Worm (Caenorhabditis elegans) whole organism, L2 larva: Measurements from ENCODE around the gene F02E8.4.

Experiments
- F13H6.1 ChIP-seq: sonication (generic microtip); optimal IDR thresholded peaks from 2 replicates; lab custom pipeline; 2016; ENCODE audit warnings: missing genetic modification characterization, missing compliant biosample characterization
- R02D3.7 ChIP-seq: fragments of 150-350 bp; optimal IDR thresholded peaks from 2 replicates; lab custom pipeline; 2014; ENCODE audit warnings: missing biosample characterization, missing genetic modification characterization
- Y55F3AM.14 ChIP-seq: fragments of 200-800 bp; sonication (Bioruptor generic); optimal IDR thresholded peaks from 2 replicates; lab custom pipeline; 2018; ENCODE audit warnings: mild to moderate bottlenecking, missing genetic modification characterization, missing compliant biosample characterization
- ZK546.5 ChIP-seq: sonication (generic microtip); optimal IDR thresholded peaks from 2 replicates; lab custom pipeline; 2017; ENCODE audit warnings: missing biosample characterization, missing genetic modification characterization
- aly-2 ChIP-seq: fragments of 150-350 bp; optimal IDR thresholded peaks from 2 replicates; lab custom pipeline; 2014; ENCODE audit warnings: missing biosample characterization, missing genetic modification characterization
- ama-1 ChIP-seq: fragments of 150-350 bp; optimal IDR thresholded peaks from 2 replicates; lab custom pipeline; 2018; ENCODE audit warnings: inconsistent platforms
- blmp-1 ChIP-seq: sonication (generic microtip); optimal IDR thresholded peaks from 2 replicates; lab custom pipeline; 2017; ENCODE audit warnings: missing genetic modification characterization, mild to moderate bottlenecking, missing compliant biosample characterization, antibody characterized with exemption, moderate library complexity; ENCODE audit not compliant: insufficient read depth
- ceh-16 ChIP-seq: fragments of 150-350 bp; optimal IDR thresholded peaks from 2 replicates; lab custom pipeline; 2014; ENCODE audit warnings: missing biosample characterization, missing genetic modification characterization
- dmd-4 ChIP-seq: sonication (generic microtip); optimal IDR thresholded peaks from 2 replicates; lab custom pipeline; 2017; ENCODE audit warnings: missing biosample characterization, missing genetic modification characterization
- egl-27 ChIP-seq: sonication (generic microtip); optimal IDR thresholded peaks from 3 replicates; lab custom pipeline; 2017; ENCODE audit warnings: missing biosample characterization, missing genetic modification reagents, missing genetic modification characterization
- elt-1 ChIP-seq: fragments of 150-350 bp; optimal IDR thresholded peaks from 2 replicates; lab custom pipeline; 2014; ENCODE audit warnings: missing biosample characterization, missing genetic modification characterization
- elt-3 ChIP-seq: sonication (generic microtip); optimal IDR thresholded peaks from 2 replicates; lab custom pipeline; 2017; ENCODE audit warnings: missing biosample characterization, missing genetic modification characterization
- fos-1 ChIP-seq: fragments of 150-350 bp; optimal IDR thresholded peaks from 2 replicates; lab custom pipeline; 2014; ENCODE audit warnings: missing biosample characterization, missing genetic modification characterization
- gmeb-1 ChIP-seq: fragments of 150-350 bp; optimal IDR thresholded peaks from 2 replicates; lab custom pipeline; 2014; ENCODE audit warnings: missing biosample characterization, missing genetic modification characterization
- lin-13 ChIP-seq: fragments of 150-350 bp; optimal IDR thresholded peaks from 2 replicates; lab custom pipeline; 2014; ENCODE audit warnings: missing biosample characterization, missing genetic modification reagents, missing genetic modification characterization
- lin-39 ChIP-seq: fragments of 150-350 bp; optimal IDR thresholded peaks from 2 replicates; lab custom pipeline; 2014; ENCODE audit warnings: missing biosample characterization, missing genetic modification reagents, missing genetic modification characterization
- lsy-2 ChIP-seq, 2 experiments: fragments of 150-350 bp in 1 of 2; sonication (generic microtip) in 1 of 2; optimal IDR thresholded peaks; 2 replicates each; lab custom pipeline; 2014 to 2017; ENCODE audit warnings: missing biosample characterization in 2 of 2, missing genetic modification characterization in 2 of 2
- mab-5 ChIP-seq: fragments of 150-350 bp; optimal IDR thresholded peaks from 2 replicates; lab custom pipeline; 2014; ENCODE audit warnings: missing biosample characterization, missing genetic modification characterization
- mdl-1 ChIP-seq, 2 experiments: fragments of 150-350 bp in 1 of 2; sonication (generic microtip) in 1 of 2; optimal IDR thresholded peaks; 2 replicates each; lab custom pipeline; 2017; ENCODE audit warnings: missing biosample characterization in 2 of 2, missing genetic modification characterization in 2 of 2
- nhr-10 ChIP-seq: sonication (generic microtip); optimal IDR thresholded peaks from 2 replicates; lab custom pipeline; 2017; ENCODE audit warnings: missing biosample characterization, missing genetic modification characterization
- nhr-11 ChIP-seq: fragments of 150-350 bp; optimal IDR thresholded peaks from 2 replicates; lab custom pipeline; 2014; ENCODE audit warnings: missing biosample characterization, missing genetic modification characterization
- nhr-12 ChIP-seq: fragments of 150-350 bp; optimal IDR thresholded peaks from 2 replicates; lab custom pipeline; 2014; ENCODE audit warnings: missing biosample characterization, missing genetic modification characterization
- nhr-129 ChIP-seq: fragments of 150-350 bp; optimal IDR thresholded peaks from 2 replicates; lab custom pipeline; 2014; ENCODE audit warnings: missing biosample characterization, missing genetic modification characterization
- nhr-21 ChIP-seq: fragments of 150-350 bp; optimal IDR thresholded peaks from 2 replicates; lab custom pipeline; 2014; ENCODE audit warnings: missing biosample characterization, missing genetic modification characterization
- nhr-23 ChIP-seq: fragments of 150-350 bp; optimal IDR thresholded peaks from 2 replicates; lab custom pipeline; 2014; ENCODE audit warnings: missing biosample characterization, missing genetic modification reagents, missing genetic modification characterization
- nhr-237 ChIP-seq: fragments of 150-350 bp; optimal IDR thresholded peaks from 2 replicates; lab custom pipeline; 2014; ENCODE audit warnings: missing biosample characterization, missing genetic modification characterization
- nhr-25 ChIP-seq: fragments of 150-350 bp; sonication (generic microtip); optimal IDR thresholded peaks from 3 replicates; lab custom pipeline; 2014; ENCODE audit warnings: missing biosample characterization, missing genetic modification characterization
- peb-1 ChIP-seq: fragments of 150-350 bp; optimal IDR thresholded peaks from 2 replicates; lab custom pipeline; 2014; ENCODE audit warnings: missing biosample characterization, missing genetic modification characterization
- sem-4 ChIP-seq: fragments of 150-350 bp; optimal IDR thresholded peaks from 2 replicates; lab custom pipeline; 2014; ENCODE audit warnings: missing biosample characterization, missing genetic modification reagents, missing genetic modification characterization
- skn-1 ChIP-seq: sonication (generic microtip); optimal IDR thresholded peaks from 2 replicates; lab custom pipeline; 2017; ENCODE audit warnings: missing biosample characterization, missing genetic modification characterization
- sma-9 ChIP-seq, 2 experiments: fragments of 150-350 bp in 1 of 2; sonication (generic microtip) in 1 of 2; optimal IDR thresholded peaks; 2 replicates each; lab custom pipeline; 2014 to 2016; ENCODE audit warnings: missing genetic modification characterization in 2 of 2, mild to moderate bottlenecking in 1 of 2, missing biosample characterization in 1 of 2, missing compliant biosample characterization in 1 of 2, missing genetic modification reagents in 1 of 2, moderate library complexity in 1 of 2
- snpc-4 ChIP-seq: fragments of 150-350 bp; optimal IDR thresholded peaks from 2 replicates; lab custom pipeline; 2014; ENCODE audit warnings: missing biosample characterization, missing genetic modification characterization
- unc-39 ChIP-seq: fragments of 150-350 bp; optimal IDR thresholded peaks from 2 replicates; lab custom pipeline; 2014; ENCODE audit warnings: missing biosample characterization, missing genetic modification characterization
- unc-55 ChIP-seq: fragments of 150-350 bp; sonication (generic microtip); optimal IDR thresholded peaks from 3 replicates; lab custom pipeline; 2014; ENCODE audit warnings: missing biosample characterization, missing genetic modification reagents, missing genetic modification characterization
- zag-1 ChIP-seq: fragments of 150-350 bp; optimal IDR thresholded peaks from 2 replicates; lab custom pipeline; 2014; ENCODE audit warnings: missing biosample characterization, missing genetic modification characterization
- ztf-1 ChIP-seq: fragments of 200-800 bp; sonication (Bioruptor generic); conservative IDR thresholded peaks from 2 replicates; pipeline ENCODE4 v1.3.6; 2022; ENCODE audit warnings: missing genetic modification characterization, missing compliant biosample characterization
- ztf-11 ChIP-seq: sonication (generic microtip); optimal IDR thresholded peaks from 2 replicates; lab custom pipeline; 2017; ENCODE audit warnings: missing biosample characterization, missing genetic modification characterization

Gene F02E8.4

ce11 chrX:4453820-4454219 is at the start of gene F02E8.4:
F02E8.4 (plus strand) TSS chrX:4454120.
- TF ChIP-seq R02D3.7 (tag; lab: Kevin White, UChicago): no peak
- TF ChIP-seq lin-13: no peak
- no peak for TF ChIP-seq sem-4

- TF ChIP-seq mab-5 (tag; lab: Kevin White, UChicago) (peak; percentile 44), sma-9 (GFP tag; optimal IDR thresholded peaks at IDR 0.05; lab: Kevin White, UChicago) (peak; percentile 19), sma-9 (tag; optimal IDR thresholded peaks at IDR 0.05; lab: Kevin White, UChicago) (no peak), ztf-11 (no peak), unc-55 (peak; percentile 9), mdl-1 (tag; optimal IDR thresholded peaks at IDR 0.05; lab: Kevin White, UChicago) (peak in 1 of 2 experiments; percentile 24), gmeb-1 (no peak), zag-1 (tag; lab: Kevin White, UChicago) (peak; percentile 8)
Observed at ce11 chrX:4404717-4405116, 49.2 kb upstream of the F02E8.4 start.

ce11 chrX:4408466-4408865 is 45.5 kb upstream of the F02E8.4 start:
- TF ChIP-seq unc-39 (tag; lab: Kevin White, UChicago) (no peak), ceh-16 (no peak), nhr-11 (tag; lab: Kevin White, UChicago) (no peak), zag-1 (tag; lab: Kevin White, UChicago) (peak; percentile 22), gmeb-1 (no peak), lsy-2 (tag; optimal IDR thresholded peaks at IDR 0.05; lab: Kevin White, UChicago) (no peak), unc-55 (peak; percentile 52), mab-5 (tag; lab: Kevin White, UChicago) (peak; percentile 76), Y55F3AM.14 (no peak)
- TF ChIP-seq, all 48 proteins: peak for 3

ce11 chrX:4409591-4410279 is 44.2 kb upstream of the F02E8.4 start:
- TF ChIP-seq nhr-237 (tag; lab: Kevin White, UChicago) (no peak), lin-13 (no peak), ZK546.5 (tag; lab: Kevin White, UChicago) (no peak), nhr-10 (no peak), nhr-23 (tag; lab: Kevin White, UChicago) (no peak), elt-3 (tag; lab: Kevin White, UChicago) (no peak), ztf-11 (no peak), ztf-1 (GFP tag; lab: Robert Waterston, UW) (no peak), nhr-25 (tag; lab: Kevin White, UChicago) (no peak), nhr-129 (tag; lab: Kevin White, UChicago) (no peak), nhr-11 (tag; lab: Kevin White, UChicago) (no peak), unc-39 (tag; lab: Kevin White, UChicago) (no peak), lin-39 (tag; lab: Kevin White, UChicago) (no peak), aly-2 (tag; lab: Kevin White, UChicago) (no peak), F13H6.1 (tag; lab: Kevin White, UChicago) (no peak), nhr-21 (tag; lab: Kevin White, UChicago) (no peak), elt-1 (no peak), egl-27 (tag; lab: Kevin White, UChicago) (no peak), zag-1 (tag; lab: Kevin White, UChicago) (no peak)
- TF ChIP-seq, all 48 proteins: peak for 0

- no peak for TF ChIP-seq elt-1
- TF ChIP-seq F13H6.1 (tag; lab: Kevin White, UChicago): no peak
- TF ChIP-seq nhr-129 (tag; lab: Kevin White, UChicago): no peak
- no peak for TF ChIP-seq nhr-12
- no peak for TF ChIP-seq lsy-2 (tag; optimal IDR thresholded peaks at IDR 0.05; lab: Kevin White, UChicago)
- TF ChIP-seq egl-27 (tag; lab: Kevin White, UChicago): no peak
- no peak for TF ChIP-seq nhr-25 (tag; lab: Kevin White, UChicago)
- TF ChIP-seq ztf-11: no peak
- TF ChIP-seq snpc-4: no peak
- no peak for TF ChIP-seq skn-1 (tag; lab: Kevin White, UChicago)
- no peak for TF ChIP-seq dmd-4 (tag; lab: Kevin White, UChicago)
- TF ChIP-seq Y55F3AM.14: no peak
- no peak for TF ChIP-seq R02D3.7 (tag; lab: Kevin White, UChicago)
- TF ChIP-seq blmp-1 (tag; lab: Kevin White, UChicago): no peak
- no peak for TF ChIP-seq ama-1 (lab: Kevin White, UChicago)
- no peak for TF ChIP-seq aly-2 (tag; lab: Kevin White, UChicago)
- TF ChIP-seq fos-1: no peak
- no peak for TF ChIP-seq peb-1 (tag; lab: Kevin White, UChicago)
- no peak for TF ChIP-seq lin-13
- no peak for TF ChIP-seq gmeb-1
Observed at ce11 chrX:4410280-4410911, 43.5 kb upstream of the F02E8.4 start.
